Fruit fly (Drosophila melanogaster) whole organism, embryonic: ENCODE results near the gene Pp2A-29B.

Experiments
- Adf1 ChIP-seq: fragments of 200-800 bp; sonication (Bioruptor generic); IDR thresholded peaks from 2 replicates; pipeline ENCODE4 v1.3.6; 2022; ENCODE audit warnings: missing biosample characterization, missing genetic modification characterization
- Antp ChIP-seq: fragments of 200-800 bp; sonication (Bioruptor generic); optimal IDR thresholded peaks from 3 replicates; lab custom pipeline; 2016; ENCODE audit warnings: missing biosample characterization, missing genetic modification characterization
- C15 ChIP-seq: fragments of 200-800 bp; sonication (Bioruptor generic); IDR thresholded peaks from 3 replicates; pipeline ENCODE4 v1.3.6; 2022; ENCODE audit warnings: missing biosample characterization, missing genetic modification characterization
- CG10462 ChIP-seq: fragments of 200-800 bp; sonication (Bioruptor generic); optimal IDR thresholded peaks from 2 replicates; lab custom pipeline; 2016; ENCODE audit warnings: missing biosample characterization, missing genetic modification characterization
- CG13123 ChIP-seq: fragments of 200-800 bp; sonication (Bioruptor generic); optimal IDR thresholded peaks from 2 replicates; lab custom pipeline; 2016; ENCODE audit warnings: missing biosample characterization, missing genetic modification characterization
- CG13287 ChIP-seq: fragments of 200-800 bp; sonication (Bioruptor generic); IDR thresholded peaks from 2 replicates; pipeline ENCODE4 v1.3.6; 2022; ENCODE audit warnings: missing biosample characterization, missing genetic modification characterization; ENCODE audit not compliant: partially characterized antibody
- CG16813 ChIP-seq: fragments of 200-800 bp; sonication (Bioruptor generic); IDR thresholded peaks from 3 replicates; pipeline ENCODE4 v1.3.6; 2022; ENCODE audit warnings: missing biosample characterization, missing genetic modification characterization; ENCODE audit not compliant: partially characterized antibody
- CG16863 ChIP-seq: fragments of 200-800 bp; sonication (Bioruptor generic); optimal IDR thresholded peaks from 3 replicates; lab custom pipeline; 2016; ENCODE audit warnings: missing biosample characterization, missing genetic modification characterization
- CG17359 ChIP-seq: fragments of 200-800 bp; sonication (Bioruptor generic); optimal IDR thresholded peaks from 3 replicates; lab custom pipeline; 2018; ENCODE audit warnings: missing biosample characterization, mild to moderate bottlenecking, missing genetic modification characterization, moderate library complexity
- CG17612 ChIP-seq: fragments of 200-800 bp; sonication (Bioruptor generic); IDR thresholded peaks from 2 replicates; pipeline ENCODE4 v1.3.6; 2022; ENCODE audit warnings: missing biosample characterization, missing genetic modification characterization
- CG2712 ChIP-seq: fragments of 200-800 bp; optimal IDR thresholded peaks from 3 replicates; lab custom pipeline; 2019; ENCODE audit warnings: missing biosample characterization, mild to moderate bottlenecking, missing genetic modification characterization, moderate library complexity
- CG2875 ChIP-seq: fragments of 200-800 bp; sonication (Bioruptor generic); optimal IDR thresholded peaks from 2 replicates; lab custom pipeline; 2017; ENCODE audit warnings: missing biosample characterization, mild to moderate bottlenecking, missing genetic modification characterization, missing genetic modification reagents
- CG31441 ChIP-seq: fragments of 200-800 bp; sonication (Bioruptor generic); IDR thresholded peaks from 2 replicates; pipeline ENCODE4 v1.3.6; 2022; ENCODE audit warnings: missing biosample characterization, missing genetic modification characterization
- CG33557 ChIP-seq: fragments of 200-800 bp; sonication (Bioruptor generic); optimal IDR thresholded peaks from 2 replicates; lab custom pipeline; 2019; ENCODE audit warnings: missing biosample characterization, mild to moderate bottlenecking, missing genetic modification characterization, moderate library complexity
- CG34224 ChIP-seq: fragments of 200-800 bp; sonication (Bioruptor generic); IDR thresholded peaks from 3 replicates; pipeline ENCODE4 v1.3.6; 2022; ENCODE audit warnings: missing biosample characterization, missing genetic modification characterization; ENCODE audit not compliant: partially characterized antibody
- CG6254 ChIP-seq: fragments of 200-800 bp; sonication (Bioruptor generic); optimal IDR thresholded peaks from 3 replicates; lab custom pipeline; 2017; ENCODE audit warnings: mild to moderate bottlenecking, missing biosample characterization, missing genetic modification reagents, missing genetic modification characterization
- CG6683 ChIP-seq: fragments of 200-800 bp; sonication (Bioruptor generic); optimal IDR thresholded peaks from 2 replicates; lab custom pipeline; 2017; ENCODE audit warnings: missing biosample characterization, mild to moderate bottlenecking, missing genetic modification characterization, missing genetic modification reagents
- CG7928 ChIP-seq: fragments of 200-800 bp; sonication (Bioruptor generic); optimal IDR thresholded peaks from 2 replicates; lab custom pipeline; 2017; ENCODE audit warnings: missing biosample characterization, mild to moderate bottlenecking, missing genetic modification characterization
- CG7963 ChIP-seq: fragments of 200-800 bp; sonication (Bioruptor generic); IDR thresholded peaks from 3 replicates; pipeline ENCODE4 v1.3.6; 2022; ENCODE audit warnings: missing biosample characterization, missing genetic modification characterization; ENCODE audit not compliant: partially characterized antibody
- CG8765 ChIP-seq: fragments of 200-800 bp; sonication (Bioruptor generic); IDR thresholded peaks from 2 replicates; pipeline ENCODE4 v1.3.6; 2022; ENCODE audit warnings: missing biosample characterization, missing genetic modification characterization
- CG9932 ChIP-seq: fragments of 200-800 bp; sonication (Bioruptor generic); IDR thresholded peaks from 2 replicates; pipeline ENCODE4 v1.3.6; 2022; ENCODE audit warnings: missing biosample characterization, missing genetic modification characterization
- E2f1 ChIP-seq: fragments of 200-800 bp; sonication (Bioruptor generic); IDR thresholded peaks from 2 replicates; pipeline ENCODE4 v1.3.6; 2022; ENCODE audit warnings: missing biosample characterization, missing genetic modification characterization
- Fer1 ChIP-seq: fragments of 200-800 bp; sonication (Bioruptor generic); optimal IDR thresholded peaks from 2 replicates; lab custom pipeline; 2017; ENCODE audit warnings: missing biosample characterization, mild to moderate bottlenecking, missing genetic modification characterization
- Fer2 ChIP-seq: fragments of 200-800 bp; sonication (Bioruptor generic); optimal IDR thresholded peaks from 2 replicates; lab custom pipeline; 2018; ENCODE audit warnings: missing biosample characterization, mild to moderate bottlenecking, missing genetic modification characterization, moderate library complexity
- HLHmδ ChIP-seq: fragments of 200-800 bp; sonication (Bioruptor generic); optimal IDR thresholded peaks from 2 replicates; lab custom pipeline; 2018; ENCODE audit warnings: missing biosample characterization, mild to moderate bottlenecking, missing genetic modification characterization, moderate library complexity
- Lhr ChIP-seq: fragments of 200-800 bp; sonication (Bioruptor generic); optimal IDR thresholded peaks from 3 replicates; lab custom pipeline; 2017; ENCODE audit warnings: mild to moderate bottlenecking, missing biosample characterization, missing genetic modification reagents, missing genetic modification characterization
- Lpt ChIP-seq: fragments of >200 bp; optimal IDR thresholded peaks from 2 replicates; lab custom pipeline; 2018; ENCODE audit warnings: missing biosample characterization, missing genetic modification characterization
- Mes4 ChIP-seq: fragments of 200-800 bp; sonication (Bioruptor generic); optimal IDR thresholded peaks from 2 replicates; lab custom pipeline; 2016; ENCODE audit warnings: missing biosample characterization, missing genetic modification characterization
- Mrtf ChIP-seq: fragments of 200-800 bp; sonication (Bioruptor generic); IDR thresholded peaks from 3 replicates; pipeline ENCODE4 v1.3.6; 2022; ENCODE audit warnings: missing biosample characterization, missing genetic modification characterization
- Myb ChIP-seq: fragments of 200-800 bp; sonication (Bioruptor generic); optimal IDR thresholded peaks from 2 replicates; lab custom pipeline; 2016; ENCODE audit warnings: missing biosample characterization, missing genetic modification characterization
- Nf-YB ChIP-seq: fragments of 200-800 bp; sonication (Bioruptor generic); optimal IDR thresholded peaks from 3 replicates; lab custom pipeline; 2019; ENCODE audit warnings: missing biosample characterization, mild to moderate bottlenecking, missing genetic modification characterization, moderate library complexity
- Rx ChIP-seq: fragments of 200-800 bp; sonication (Bioruptor generic); IDR thresholded peaks from 2 replicates; pipeline ENCODE4 v1.3.6; 2022; ENCODE audit warnings: missing biosample characterization, missing genetic modification characterization
- ab ChIP-seq: fragments of 200-800 bp; sonication (Bioruptor generic); optimal IDR thresholded peaks from 2 replicates; lab custom pipeline; 2016; ENCODE audit warnings: missing biosample characterization, missing genetic modification characterization
- ash1 ChIP-seq: fragments of 200-800 bp; sonication (Bioruptor generic); optimal IDR thresholded peaks from 2 replicates; lab custom pipeline; 2018; ENCODE audit warnings: missing biosample characterization, mild to moderate bottlenecking, missing genetic modification characterization
- az2 ChIP-seq: fragments of 200-800 bp; sonication (Bioruptor generic); optimal IDR thresholded peaks from 3 replicates; lab custom pipeline; 2016; ENCODE audit warnings: missing biosample characterization, missing genetic modification characterization
- chn ChIP-seq: fragments of 200-800 bp; sonication (Bioruptor generic); optimal IDR thresholded peaks from 2 replicates; lab custom pipeline; 2016; ENCODE audit warnings: missing biosample characterization, missing genetic modification characterization
- exex ChIP-seq: fragments of 200-800 bp; sonication (Bioruptor generic); optimal IDR thresholded peaks from 4 replicates; lab custom pipeline; 2018; ENCODE audit warnings: missing biosample characterization, mild to moderate bottlenecking, missing genetic modification characterization, moderate library complexity
- fd64A ChIP-seq: fragments of 200-800 bp; sonication (Bioruptor generic); optimal IDR thresholded peaks from 3 replicates; lab custom pipeline; 2018; ENCODE audit warnings: missing biosample characterization, mild to moderate bottlenecking, missing genetic modification characterization
- ftz-f1 ChIP-seq: fragments of 200-800 bp; sonication (Bioruptor generic); optimal IDR thresholded peaks from 2 replicates; lab custom pipeline; 2016; ENCODE audit warnings: missing biosample characterization, missing genetic modification characterization
- grau ChIP-seq: fragments of 200-800 bp; optimal IDR thresholded peaks from 3 replicates; lab custom pipeline; 2019; ENCODE audit warnings: missing biosample characterization, mild to moderate bottlenecking, missing genetic modification characterization, moderate library complexity
- nmo ChIP-seq: fragments of 200-800 bp; sonication (Bioruptor generic); optimal IDR thresholded peaks from 2 replicates; lab custom pipeline; 2018; ENCODE audit warnings: missing biosample characterization, mild to moderate bottlenecking, missing genetic modification characterization, moderate library complexity
- otp ChIP-seq: fragments of 200-800 bp; sonication (Bioruptor generic); IDR thresholded peaks from 3 replicates; pipeline ENCODE4, ENCODE4 v1.3.6; 2022; ENCODE audit warnings: missing biosample characterization, missing genetic modification characterization
- pnt ChIP-seq: fragments of 200-800 bp; sonication (Bioruptor generic); optimal IDR thresholded peaks from 3 replicates; lab custom pipeline; 2016; ENCODE audit warnings: missing biosample characterization, missing genetic modification characterization
- so ChIP-seq: fragments of 200-800 bp; sonication (Bioruptor generic); IDR thresholded peaks from 3 replicates; pipeline ENCODE4 v1.3.6; 2022; ENCODE audit warnings: missing biosample characterization, missing genetic modification characterization
- stwl ChIP-seq: fragments of 200-800 bp; sonication (Bioruptor generic); optimal IDR thresholded peaks from 3 replicates; lab custom pipeline; 2018; ENCODE audit warnings: missing biosample characterization, mild to moderate bottlenecking, missing genetic modification characterization, moderate library complexity
- tap ChIP-seq: fragments of 200-800 bp; optimal IDR thresholded peaks from 3 replicates; lab custom pipeline; 2019; ENCODE audit warnings: missing biosample characterization, mild to moderate bottlenecking, missing genetic modification characterization, moderate library complexity
- tin ChIP-seq: fragments of 200-800 bp; sonication (Bioruptor generic); optimal IDR thresholded peaks from 3 replicates; lab custom pipeline; 2016; ENCODE audit warnings: missing biosample characterization, missing genetic modification characterization
- vnd ChIP-seq: fragments of 200-800 bp; sonication (Bioruptor generic); IDR thresholded peaks from 3 replicates; pipeline ENCODE4 v1.3.6; 2022; ENCODE audit warnings: missing biosample characterization, missing genetic modification characterization; ENCODE audit not compliant: partially characterized antibody
- zfh1 ChIP-seq: fragments of 200-800 bp; sonication (Bioruptor generic); IDR thresholded peaks from 3 replicates; pipeline ENCODE4 v1.3.6; 2022; ENCODE audit warnings: missing biosample characterization, missing genetic modification characterization

Pp2A-29B gene

dm6 chr2L:8319858-8320525 lies 45.8 kb upstream of the Pp2A-29B start, which contains the start of the genes mtsh and strat (continued):
- TF ChIP-seq tap (tag; lab: Kevin White, UChicago) (peak; percentile 21), CG2712 (tag; lab: Kevin White, UChicago) (peak; percentile 70), Adf1 (GFP tag; lab: Robert Waterston, UW) (no peak), ash1 (GFP tag; lab: Kevin White, UChicago) (peak; percentile 8), fd64A (peak; percentile 17), CG34224 (peak; percentile 59), CG33557 (peak; percentile 59), nmo (GFP tag; lab: Kevin White, UChicago) (peak; percentile 62), CG7928 (no peak), CG6683 (GFP tag; lab: Kevin White, UChicago) (peak; percentile 57), CG17612 (GFP tag; lab: Robert Waterston, UW) (no peak), ab (no peak), Antp (peak; percentile 51), Lhr (GFP tag; lab: Kevin White, UChicago) (no peak), CG16863 (peak; percentile 13), CG7963 (GFP tag; lab: Robert Waterston, UW) (peak; percentile 79), CG9932 (GFP tag; lab: Robert Waterston, UW) (no peak), Rx (GFP tag; lab: Robert Waterston, UW) (no peak), Nf-YB (GFP tag; lab: Kevin White, UChicago) (no peak), Mrtf (GFP tag; lab: Robert Waterston, UW) (no peak), tin (GFP tag; lab: Kevin White, UChicago) (peak; percentile 35), E2f1 (GFP tag; lab: Robert Waterston, UW) (0 out of 2 replicates have a peak, but pooled peaks have one; percentile 24), pnt (no peak), CG31441 (GFP tag; lab: Robert Waterston, UW) (no peak; the same call in none of the 2 replicates), chn (GFP tag; lab: Kevin White, UChicago) (peak; percentile 28), az2 (GFP tag; lab: Kevin White, UChicago) (peak; percentile 19), CG13123 (GFP tag; lab: Kevin White, UChicago) (no peak), CG16813 (peak; percentile 51; the same call in 2 of the 3 replicates), exex (tag; lab: Kevin White, UChicago) (peak; percentile 44), CG8765 (GFP tag; lab: Robert Waterston, UW) (no peak), C15 (no peak), Lpt (GFP tag; lab: Kevin White, UChicago) (no peak), otp (GFP tag; lab: Robert Waterston, UW) (peak; percentile 63; the same call in 1 of the 3 replicates), stwl (peak; percentile 96), Mes4 (GFP tag; lab: Kevin White, UChicago) (peak; percentile 6), vnd (GFP tag; lab: Robert Waterston, UW) (peak; percentile 50; the same call in 2 of the 3 replicates), zfh1 (GFP tag; lab: Robert Waterston, UW) (peak; percentile 74), Fer2 (tag; lab: Kevin White, UChicago) (peak; percentile 31), so (GFP tag; lab: Robert Waterston, UW) (peak; percentile 60; the same call in 1 of the 3 replicates), CG17359 (tag; lab: Kevin White, UChicago) (peak; percentile 65), Myb (peak; percentile 74), grau (tag; lab: Kevin White, UChicago) (no peak), CG2875 (GFP tag; lab: Kevin White, UChicago) (peak; percentile 6), ftz-f1 (GFP tag; lab: Kevin White, UChicago) (no peak), CG10462 (GFP tag; lab: Kevin White, UChicago) (no peak), HLHmδ (GFP tag; lab: Kevin White, UChicago) (peak; percentile 48), CG13287 (peak; percentile 71), Fer1 (peak; percentile 86), CG6254 (peak; percentile 30)
